Fruit fly (Drosophila melanogaster): ENCODE data around the gene CG11617.

The CG11617 gene

DNA sequence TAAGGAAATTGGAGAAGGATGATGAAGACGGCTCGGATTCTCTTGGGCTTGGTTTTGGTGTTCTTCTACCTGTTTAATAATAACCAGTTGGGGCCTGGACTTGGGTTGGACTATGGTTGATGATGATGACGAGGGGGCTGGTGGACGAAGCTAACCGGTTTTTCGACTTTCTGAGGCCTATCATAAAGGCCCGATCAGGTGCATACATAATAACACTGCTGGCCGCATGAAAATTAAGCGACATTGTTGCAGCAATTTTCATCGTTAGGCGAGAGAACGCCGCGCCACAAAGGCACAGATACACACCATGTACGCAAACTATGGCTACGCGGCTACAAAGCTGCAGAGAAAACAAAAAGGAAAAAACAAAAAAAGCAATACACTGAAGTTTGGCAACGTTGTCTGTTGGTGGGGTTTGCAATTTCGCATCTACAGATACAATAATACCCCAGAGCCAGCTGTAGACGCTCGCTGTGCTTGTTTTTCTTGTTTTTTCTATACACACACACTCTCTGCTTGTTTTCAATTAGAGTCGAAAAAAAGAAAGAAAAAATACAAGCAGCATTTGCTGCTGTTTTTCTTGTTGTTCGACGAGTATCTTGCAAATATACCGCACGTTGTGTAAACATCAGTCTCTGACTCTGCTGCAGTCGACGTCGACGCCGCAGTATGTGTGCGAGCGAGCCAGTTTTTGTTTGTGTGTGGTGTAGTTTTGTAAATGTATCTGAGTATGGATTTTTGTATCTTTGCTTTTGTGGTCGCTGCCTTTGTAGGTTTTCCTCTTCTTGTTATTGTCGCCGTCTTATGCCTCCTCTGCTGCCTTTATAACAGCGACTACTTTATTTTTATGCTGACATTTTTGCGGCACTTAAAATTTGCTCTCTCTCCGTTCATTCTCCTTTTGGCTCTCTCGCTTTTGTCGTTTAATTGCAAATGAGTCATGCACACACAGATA lies 40.7 kb downstream of the CG11617 start (continued):
- TF ChIP-seq Sox15 (GFP tag; optimal IDR thresholded peaks at IDR 0.05): no peak
- no peak for TF ChIP-seq CG8119 (GFP tag; IDR thresholded peaks at IDR 0.05)
- TF ChIP-seq Hr39 (GFP tag; optimal IDR thresholded peaks at IDR 0.05): peak; percentile 3
- peak; percentile 99 for TF ChIP-seq Lpt (GFP tag; optimal IDR thresholded peaks at IDR 0.05)
- TF ChIP-seq achi (GFP tag; optimal IDR thresholded peaks at IDR 0.05): peak; percentile 87
- TF ChIP-seq lz (GFP tag; optimal IDR thresholded peaks at IDR 0.05): peak; percentile 52
- peak; percentile 95 for TF ChIP-seq spab (GFP tag; optimal IDR thresholded peaks at IDR 0.05)
- peak; percentile 85 for TF ChIP-seq OdsH (GFP tag; optimal IDR thresholded peaks at IDR 0.05)
- TF ChIP-seq CG6808 (GFP tag; optimal IDR thresholded peaks at IDR 0.05): peak; percentile 98
- TF ChIP-seq Sox102F (GFP tag; optimal IDR thresholded peaks at IDR 0.05): peak; percentile 88
- peak; percentile 80 for TF ChIP-seq Hr4 (GFP tag; optimal IDR thresholded peaks at IDR 0.05)
- peak; percentile 98 to 99 for TF ChIP-seq ss (GFP tag; optimal IDR thresholded peaks at IDR 0.05)
- TF ChIP-seq CG8632 (GFP tag; optimal IDR thresholded peaks at IDR 0.05): peak; percentile 80
- TF ChIP-seq fkh (GFP tag; optimal IDR thresholded peaks at IDR 0.05): peak; percentile 100
- peak; percentile 81 for TF ChIP-seq fd59A (GFP tag; optimal IDR thresholded peaks at IDR 0.05)
- peak; percentile 90 for TF ChIP-seq Eip75B (GFP tag; optimal IDR thresholded peaks at IDR 0.05)
- peak; percentile 62 for TF ChIP-seq acj6 (GFP tag; optimal IDR thresholded peaks at IDR 0.05)

dm6 chr2L:165253-165890 lies 41.7 kb downstream of the CG11617 start:
- TF ChIP-seq vri (GFP tag; optimal IDR thresholded peaks at IDR 0.05): peak; percentile 47
- TF ChIP-seq CG6808 (GFP tag; optimal IDR thresholded peaks at IDR 0.05): no peak
- TF ChIP-seq OdsH (GFP tag; optimal IDR thresholded peaks at IDR 0.05): no peak
- peak; percentile 44 for TF ChIP-seq Sox14 (GFP tag; optimal IDR thresholded peaks at IDR 0.05)
- no peak for TF ChIP-seq topi (GFP tag; optimal IDR thresholded peaks at IDR 0.05)
- TF ChIP-seq dsx (GFP tag; optimal IDR thresholded peaks at IDR 0.05; ENCODE audit: poor library complexity, severe bottlenecking): no peak
- TF ChIP-seq fd85E (GFP tag; optimal IDR thresholded peaks at IDR 0.05): no peak
- TF ChIP-seq CG6792 (GFP tag; optimal IDR thresholded peaks at IDR 0.05): no peak
- no peak for TF ChIP-seq acj6 (GFP tag; optimal IDR thresholded peaks at IDR 0.05)
- TF ChIP-seq fkh (GFP tag; optimal IDR thresholded peaks at IDR 0.05): no peak
- peak; percentile 86 for TF ChIP-seq svp (GFP tag)
- TF ChIP-seq Ets21C (GFP tag; optimal IDR thresholded peaks at IDR 0.05): no peak
- no peak for TF ChIP-seq CG11294 (GFP tag; IDR thresholded peaks at IDR 0.05)
- no peak for TF ChIP-seq Eip78C (GFP tag)
- no peak for TF ChIP-seq Ets96B (tag; optimal IDR thresholded peaks at IDR 0.05)
- TF ChIP-seq Blimp-1 (GFP tag; optimal IDR thresholded peaks at IDR 0.05): no peak
- TF ChIP-seq Met (GFP tag; optimal IDR thresholded peaks at IDR 0.05): peak; percentile 12
- no peak for TF ChIP-seq Hr39 (GFP tag; optimal IDR thresholded peaks at IDR 0.05)
- TF ChIP-seq Sox102F (GFP tag; optimal IDR thresholded peaks at IDR 0.05): no peak
- peak; percentile 16 for TF ChIP-seq CG6854 (GFP tag; optimal IDR thresholded peaks at IDR 0.05)
- TF ChIP-seq CG6276 (GFP tag; optimal IDR thresholded peaks at IDR 0.05): no peak

dm6 chr2L:163229-163628 lies 43.9 kb downstream of the CG11617 start:
- TF ChIP-seq fd85E (GFP tag; optimal IDR thresholded peaks at IDR 0.05): no peak
- no peak for TF ChIP-seq Gug (GFP tag; IDR thresholded peaks at IDR 0.05)
- no peak for TF ChIP-seq dac (GFP tag; optimal IDR thresholded peaks at IDR 0.05)
- no peak for TF ChIP-seq achi (GFP tag; optimal IDR thresholded peaks at IDR 0.05)
- TF ChIP-seq vri (GFP tag; optimal IDR thresholded peaks at IDR 0.05): no peak
- TF ChIP-seq fkh (GFP tag; optimal IDR thresholded peaks at IDR 0.05): peak; percentile 24
- no peak for TF ChIP-seq CG16779 (tag; optimal IDR thresholded peaks at IDR 0.05)
- no peak for TF ChIP-seq CG10669 (GFP tag; optimal IDR thresholded peaks at IDR 0.05)

All from whole organism, prepupa.